Fruit fly (Drosophila melanogaster) Kc167 (cell line): ENCODE measurements around the gene CG34159.

Experiments used
- Myc ChIP-seq: fragments of >200 bp; optimal IDR thresholded peaks from 2 replicates; lab custom pipeline; 2017; ENCODE audit warnings: missing external identifiers
- h ChIP-seq: fragments of >200 bp; optimal IDR thresholded peaks from 3 replicates; lab custom pipeline; 2018; ENCODE audit warnings: missing external identifiers

dm6 chr2L:10237725-10238446 is 33.8 kb upstream of the CG34159 start, which contains the start of gene mthl15:
- no peak for TF ChIP-seq h (lab: Kevin White, UChicago)
- TF ChIP-seq Myc (lab: Kevin White, UChicago), result no peak
